Fruit fly (Drosophila melanogaster) whole organism, embryonic: ENCODE results near the gene CG10993.

Experiments
- dpn ChIP-seq, 2 experiments: fragments of 200-800 bp; sonication (Bioruptor generic); optimal IDR thresholded peaks; 3 replicates each; lab custom pipeline; 2016; ENCODE audit warnings: missing biosample characterization in 2 of 2, missing genetic modification characterization in 2 of 2
- lmd ChIP-seq: fragments of 200-800 bp; sonication (Bioruptor generic); IDR thresholded peaks from 2 replicates; pipeline ENCODE4 v1.3.6; 2022; ENCODE audit warnings: missing biosample characterization, missing genetic modification characterization

dm6 chrX:13821775-13822493 lies 31.0 kb upstream of the CG10993 start, which contains the start of gene Clic:
- TF ChIP-seq lmd (GFP tag; lab: Robert Waterston, UW): no peak
- TF ChIP-seq dpn (GFP tag; optimal IDR thresholded peaks at IDR 0.05; lab: Kevin White, UChicago): peak in 1 of 2 experiments; percentile 11
